In the genomic region with DNA sequence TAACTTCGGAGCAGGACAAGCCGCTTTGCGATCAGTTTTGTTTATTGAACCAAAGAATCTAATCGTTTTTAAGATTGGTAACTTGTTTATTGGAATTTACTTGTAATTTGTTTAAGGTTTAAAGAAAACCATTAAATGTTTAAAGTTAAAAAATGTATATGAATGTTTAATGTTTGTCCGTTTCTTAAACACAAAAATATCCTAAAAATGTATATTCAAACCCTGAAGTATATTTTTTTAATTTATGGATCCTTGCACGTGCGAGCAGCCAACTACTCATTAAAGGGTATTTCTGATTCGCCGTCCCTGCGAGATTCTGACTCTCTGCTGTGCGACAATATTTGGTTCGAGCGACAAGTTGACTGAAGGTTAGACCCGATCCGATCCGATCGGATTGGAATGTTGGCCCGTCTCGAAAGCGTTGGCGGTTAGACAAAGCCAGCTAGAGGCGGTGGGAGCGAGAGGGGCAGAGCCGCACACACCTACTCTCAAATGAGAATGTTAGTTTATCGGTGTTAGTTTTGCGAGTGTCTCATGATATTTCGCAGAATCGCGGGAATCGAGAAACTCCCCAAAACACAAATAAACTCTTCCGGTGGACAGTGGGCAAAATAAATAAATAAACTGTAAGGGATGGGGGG, we compare ENCODE assay signal across 1 fruit fly cellular context.
TF ChIP-seq lines count a peak whose summit lies in the region.

No protein-coding gene starts in this region.

TF ChIP-seq in whole organism, embryonic, 481 proteins besides CTCF, POLR2A, EP300 and RAD21 (continued from another document and continues in another):
- TF ChIP-seq CG9797 (GFP tag; optimal IDR thresholded peaks at IDR 0.05; lab: Kevin White, UChicago) (peak; percentile 14), CG12942 (GFP tag; optimal IDR thresholded peaks at IDR 0.05; lab: Kevin White, UChicago) (peak; percentile 71), ro (GFP tag; IDR thresholded peaks at IDR 0.05; lab: Robert Waterston, UW) (no peak), inv (GFP tag; IDR thresholded peaks at IDR 0.05; lab: Robert Waterston, UW; ENCODE audit: partially characterized antibody) (no peak), bsh (GFP tag; optimal IDR thresholded peaks at IDR 0.05; lab: Kevin White, UChicago) (peak; percentile 79 to 82), CG34224 (GFP tag; IDR thresholded peaks at IDR 0.05; lab: Robert Waterston, UW; ENCODE audit: partially characterized antibody) (no peak), Ada2b (GFP tag; IDR thresholded peaks at IDR 0.05; lab: Robert Waterston, UW) (peak; percentile 62), cad (GFP tag; optimal IDR thresholded peaks at IDR 0.05; lab: Kevin White, UChicago) (no peak), gce (GFP tag; IDR thresholded peaks at IDR 0.05; lab: Robert Waterston, UW) (peak; percentile 28; the same call in 1 of the 3 replicates), CG6272 (GFP tag; IDR thresholded peaks at IDR 0.05; lab: Robert Waterston, UW) (peak; percentile 43; the same call in 1 of the 2 replicates), fd3F (GFP tag; optimal IDR thresholded peaks at IDR 0.05; lab: Kevin White, UChicago) (peak; percentile 78), unc-4 (GFP tag; IDR thresholded peaks at IDR 0.05; lab: Robert Waterston, UW; ENCODE audit: partially characterized antibody) (no peak), CG6254 (GFP tag; optimal IDR thresholded peaks at IDR 0.05; lab: Kevin White, UChicago) (peak; percentile 76), amos (GFP tag; IDR thresholded peaks at IDR 0.05; lab: Robert Waterston, UW; ENCODE audit: partially characterized antibody) (no peak; the same call in 1 of the 2 replicates), CG8944 (GFP tag; optimal IDR thresholded peaks at IDR 0.05; lab: Kevin White, UChicago) (peak; percentile 61), HLH54F (GFP tag; optimal IDR thresholded peaks at IDR 0.05; lab: Kevin White, UChicago) (peak; percentile 86), Drgx (GFP tag; IDR thresholded peaks at IDR 0.05; lab: Robert Waterston, UW) (peak; percentile 85), sqz (GFP tag; optimal IDR thresholded peaks at IDR 0.05; lab: Kevin White, UChicago) (peak; percentile 62), ato (GFP tag; IDR thresholded peaks at IDR 0.05; lab: Robert Waterston, UW; ENCODE audit: partially characterized antibody) (no peak), CG11456 (GFP tag; IDR thresholded peaks at IDR 0.05; lab: Robert Waterston, UW) (peak; percentile 79; the same call in 2 of the 3 replicates), CG3847 (GFP tag; IDR thresholded peaks at IDR 0.05; lab: Robert Waterston, UW) (peak; percentile 75), tna (GFP tag; IDR thresholded peaks at IDR 0.05; lab: Robert Waterston, UW; ENCODE audit: partially characterized antibody) (no peak), stc (GFP tag; IDR thresholded peaks at IDR 0.05; lab: Robert Waterston, UW) (peak; percentile 62), pita (GFP tag; optimal IDR thresholded peaks at IDR 0.05; lab: Kevin White, UChicago) (no peak), CG32532 (GFP tag; IDR thresholded peaks at IDR 0.05; lab: Robert Waterston, UW) (peak; percentile 79), ci (GFP tag; IDR thresholded peaks at IDR 0.05; lab: Robert Waterston, UW) (0 out of 3 replicates have a peak, but pooled peaks have one; percentile 44), dati (GFP tag; IDR thresholded peaks at IDR 0.05; lab: Robert Waterston, UW) (0 out of 2 replicates have a peak, but pooled peaks have one; percentile 24), CG10565 (GFP tag; optimal IDR thresholded peaks at IDR 0.05; lab: Kevin White, UChicago) (peak; percentile 9), Taf1 (GFP tag; IDR thresholded peaks at IDR 0.05; lab: Robert Waterston, UW) (0 out of 2 replicates have a peak, but pooled peaks have one; percentile 14), CG11504 (tag; optimal IDR thresholded peaks at IDR 0.05; lab: Kevin White, UChicago) (peak; percentile 91), Opbp (GFP tag; IDR thresholded peaks at IDR 0.05; lab: Robert Waterston, UW; ENCODE audit: partially characterized antibody) (no peak), CG4328 (GFP tag; optimal IDR thresholded peaks at IDR 0.05; lab: Kevin White, UChicago) (peak; percentile 85), sens-2 (GFP tag; IDR thresholded peaks at IDR 0.05; lab: Robert Waterston, UW) (peak; percentile 45; the same call in 1 of the 2 replicates), E2f1 (GFP tag; IDR thresholded peaks at IDR 0.05; lab: Robert Waterston, UW) (peak; percentile 73), pros (GFP tag; optimal IDR thresholded peaks at IDR 0.05; lab: Kevin White, UChicago) (peak; percentile 54), knrl (GFP tag; IDR thresholded peaks at IDR 0.05; lab: Robert Waterston, UW; ENCODE audit: partially characterized antibody) (no peak), rib (GFP tag; IDR thresholded peaks at IDR 0.05; lab: Robert Waterston, UW) (no peak), zfh1 (GFP tag; IDR thresholded peaks at IDR 0.05; lab: Robert Waterston, UW) (peak; percentile 64; the same call in 2 of the 3 replicates), Blimp-1 (GFP tag; optimal IDR thresholded peaks at IDR 0.05; lab: Kevin White, UChicago) (peak; percentile 76), Side (GFP tag; optimal IDR thresholded peaks at IDR 0.05; lab: Kevin White, UChicago) (peak; percentile 75), CG1832 (GFP tag; optimal IDR thresholded peaks at IDR 0.05; lab: Kevin White, UChicago) (peak; percentile 67), Dll (GFP tag; IDR thresholded peaks at IDR 0.05; lab: Robert Waterston, UW; ENCODE audit: partially characterized antibody) (no peak), Asciz (GFP tag; optimal IDR thresholded peaks at IDR 0.05; lab: Kevin White, UChicago) (peak; percentile 82), H2.0 (GFP tag; IDR thresholded peaks at IDR 0.05; lab: Robert Waterston, UW) (peak; percentile 65), BtbVII (GFP tag; optimal IDR thresholded peaks at IDR 0.05; lab: Kevin White, UChicago) (peak; percentile 88), CG8924 (tag; optimal IDR thresholded peaks at IDR 0.05; lab: Kevin White, UChicago) (peak; percentile 94), h (optimal IDR thresholded peaks at IDR 0.05; lab: Kevin White, UChicago) (no peak), CG3838 (GFP tag; optimal IDR thresholded peaks at IDR 0.05; lab: Kevin White, UChicago) (peak; percentile 62), chinmo (GFP tag; IDR thresholded peaks at IDR 0.05; lab: Robert Waterston, UW; ENCODE audit: partially characterized antibody) (peak; percentile 54; the same call in 1 of the 4 replicates), Antp (GFP tag; optimal IDR thresholded peaks at IDR 0.05; lab: Kevin White, UChicago) (peak; percentile 65), dan (GFP tag; IDR thresholded peaks at IDR 0.05; lab: Robert Waterston, UW) (no peak), Doc2 (GFP tag; IDR thresholded peaks at IDR 0.05; lab: Robert Waterston, UW) (no peak), CG8089 (GFP tag; optimal IDR thresholded peaks at IDR 0.05; lab: Kevin White, UChicago) (peak; percentile 59), pho (GFP tag; optimal IDR thresholded peaks at IDR 0.05; lab: Kevin White, UChicago) (peak; percentile 86), CG17361 (GFP tag; IDR thresholded peaks at IDR 0.05; lab: Robert Waterston, UW) (peak; percentile 96), ATbp (GFP tag; optimal IDR thresholded peaks at IDR 0.05; lab: Kevin White, UChicago) (peak; percentile 78), luna (GFP tag; optimal IDR thresholded peaks at IDR 0.05; lab: Kevin White, UChicago) (no peak), MESR4 (GFP tag; optimal IDR thresholded peaks at IDR 0.05; lab: Kevin White, UChicago) (no peak), CG10431 (GFP tag; optimal IDR thresholded peaks at IDR 0.05; lab: Kevin White, UChicago) (peak; percentile 78), nmo (GFP tag; optimal IDR thresholded peaks at IDR 0.05; lab: Kevin White, UChicago) (peak; percentile 93), CG7839 (tag; optimal IDR thresholded peaks at IDR 0.05; lab: Kevin White, UChicago) (peak; percentile 93), Meics (GFP tag; optimal IDR thresholded peaks at IDR 0.05; lab: Kevin White, UChicago) (peak; percentile 92), bcd (GFP tag; optimal IDR thresholded peaks at IDR 0.05; lab: Kevin White, UChicago) (peak; percentile 89), ham (GFP tag; IDR thresholded peaks at IDR 0.05; lab: Robert Waterston, UW) (0 out of 2 replicates have a peak, but pooled peaks have one; percentile 39), Ssrp (tag; optimal IDR thresholded peaks at IDR 0.05; lab: Kevin White, UChicago) (peak; percentile 87), Rfx (GFP tag; IDR thresholded peaks at IDR 0.05; lab: Robert Waterston, UW) (peak; percentile 84), pfk (GFP tag; optimal IDR thresholded peaks at IDR 0.05; lab: Kevin White, UChicago) (no peak), ara (GFP tag; IDR thresholded peaks at IDR 0.05; lab: Robert Waterston, UW) (no peak; the same call in 1 of the 2 replicates), HmgD (GFP tag; optimal IDR thresholded peaks at IDR 0.05; lab: Kevin White, UChicago) (peak; percentile 67), CG31441 (GFP tag; IDR thresholded peaks at IDR 0.05; lab: Robert Waterston, UW) (peak; percentile 86), onecut (GFP tag; IDR thresholded peaks at IDR 0.05; lab: Robert Waterston, UW) (peak; percentile 61), jigr1 (GFP tag; IDR thresholded peaks at IDR 0.05; lab: Robert Waterston, UW) (0 out of 3 replicates have a peak, but pooled peaks have one; percentile 19), Elba2 (GFP tag; optimal IDR thresholded peaks at IDR 0.05; lab: Kevin White, UChicago) (no peak), CG17802 (tag; optimal IDR thresholded peaks at IDR 0.05; lab: Kevin White, UChicago) (no peak), CG32772 (GFP tag; IDR thresholded peaks at IDR 0.05; lab: Robert Waterston, UW) (peak; percentile 66), CG10979 (tag; optimal IDR thresholded peaks at IDR 0.05; lab: Kevin White, UChicago) (peak; percentile 87), sc (optimal IDR thresholded peaks at IDR 0.05; lab: Kevin White, UChicago) (no peak), sc (GFP tag; optimal IDR thresholded peaks at IDR 0.05; lab: Kevin White, UChicago) (peak; percentile 59), CG14014 (GFP tag; IDR thresholded peaks at IDR 0.05; lab: Robert Waterston, UW) (peak; percentile 83), CG2889 (GFP tag; IDR thresholded peaks at IDR 0.05; lab: Robert Waterston, UW) (peak; percentile 49; the same call in 1 of the 3 replicates), sim (GFP tag; IDR thresholded peaks at IDR 0.05; lab: Robert Waterston, UW) (peak; percentile 60), crc (GFP tag; optimal IDR thresholded peaks at IDR 0.05; lab: Kevin White, UChicago) (peak; percentile 73), trem (tag; optimal IDR thresholded peaks at IDR 0.05; lab: Kevin White, UChicago) (peak; percentile 74), CG2199 (GFP tag; IDR thresholded peaks at IDR 0.05; lab: Robert Waterston, UW) (no peak), caup (GFP tag; optimal IDR thresholded peaks at IDR 0.05; lab: Kevin White, UChicago; ENCODE audit: severe bottlenecking) (peak; percentile 84), crp (GFP tag; optimal IDR thresholded peaks at IDR 0.05; lab: Kevin White, UChicago) (peak in 1 of 2 experiments; percentile 35), CG11695 (GFP tag; IDR thresholded peaks at IDR 0.05; lab: Robert Waterston, UW) (peak; percentile 87), CG30431 (GFP tag; optimal IDR thresholded peaks at IDR 0.05; lab: Kevin White, UChicago) (peak; percentile 74), C15 (GFP tag; IDR thresholded peaks at IDR 0.05; lab: Robert Waterston, UW) (no peak), Hr78 (GFP tag; optimal IDR thresholded peaks at IDR 0.05; lab: Kevin White, UChicago) (peak in 1 of 2 experiments; percentile 70), CG1233 (GFP tag; optimal IDR thresholded peaks at IDR 0.05; lab: Kevin White, UChicago) (peak; percentile 81), CG12744 (GFP tag; optimal IDR thresholded peaks at IDR 0.05; lab: Kevin White, UChicago) (peak; percentile 83), wor (GFP tag; IDR thresholded peaks at IDR 0.05; lab: Robert Waterston, UW) (peak; percentile 51; the same call in 1 of the 2 replicates), run (tag; optimal IDR thresholded peaks at IDR 0.05; lab: Kevin White, UChicago) (peak; percentile 71), CG11723 (GFP tag; optimal IDR thresholded peaks at IDR 0.05; lab: Kevin White, UChicago) (peak; percentile 80), CG2202 (tag; optimal IDR thresholded peaks at IDR 0.05; lab: Kevin White, UChicago) (peak; percentile 34), CG15479 (GFP tag; optimal IDR thresholded peaks at IDR 0.05; lab: Kevin White, UChicago) (no peak), gsb (GFP tag; IDR thresholded peaks at IDR 0.05; lab: Robert Waterston, UW) (peak; percentile 69), CG17328 (GFP tag; IDR thresholded peaks at IDR 0.05; lab: Robert Waterston, UW) (no peak), gcm2 (GFP tag; optimal IDR thresholded peaks at IDR 0.05; lab: Kevin White, UChicago) (peak; percentile 59), CG4617 (GFP tag; optimal IDR thresholded peaks at IDR 0.05; lab: Kevin White, UChicago; ENCODE audit: borderline replicate concordance) (peak; percentile 11), tgo (GFP tag; IDR thresholded peaks at IDR 0.05; lab: Robert Waterston, UW) (peak; percentile 75), YL-1 (GFP tag; optimal IDR thresholded peaks at IDR 0.05; lab: Kevin White, UChicago) (peak; percentile 1), aop (GFP tag; IDR thresholded peaks at IDR 0.05; lab: Robert Waterston, UW) (no peak), kah (GFP tag; optimal IDR thresholded peaks at IDR 0.05; lab: Kevin White, UChicago) (peak; percentile 60), CG4282 (GFP tag; optimal IDR thresholded peaks at IDR 0.05; lab: Kevin White, UChicago) (peak; percentile 11), Sin3A (optimal IDR thresholded peaks at IDR 0.05; lab: Kevin White, UChicago) (no peak), repo (GFP tag; optimal IDR thresholded peaks at IDR 0.05; lab: Kevin White, UChicago) (peak; percentile 63), CG16779 (GFP tag; IDR thresholded peaks at IDR 0.05; lab: Robert Waterston, UW) (0 out of 2 replicates have a peak, but pooled peaks have one; percentile 2), dimm (GFP tag; IDR thresholded peaks at IDR 0.05; lab: Robert Waterston, UW) (no peak), Chrac-16 (GFP tag; optimal IDR thresholded peaks at IDR 0.05; lab: Kevin White, UChicago) (peak; percentile 53), pnt (GFP tag; optimal IDR thresholded peaks at IDR 0.05; lab: Kevin White, UChicago) (peak; percentile 67), CG1529 (GFP tag; optimal IDR thresholded peaks at IDR 0.05; lab: Kevin White, UChicago) (peak; percentile 78), CG1024 (GFP tag; IDR thresholded peaks at IDR 0.05; lab: Robert Waterston, UW) (no peak), org-1 (GFP tag; optimal IDR thresholded peaks at IDR 0.05; lab: Kevin White, UChicago) (peak; percentile 86), CG12769 (tag; optimal IDR thresholded peaks at IDR 0.05; lab: Kevin White, UChicago) (peak; percentile 85), vnd (GFP tag; IDR thresholded peaks at IDR 0.05; lab: Robert Waterston, UW; ENCODE audit: partially characterized antibody) (no peak), scrt (GFP tag; optimal IDR thresholded peaks at IDR 0.05; lab: Kevin White, UChicago) (peak; percentile 85), Fer2 (tag; optimal IDR thresholded peaks at IDR 0.05; lab: Kevin White, UChicago) (peak; percentile 64)
